Worm (Caenorhabditis elegans): ENCODE data around the gene T04C12.33.

The T04C12.33 gene

ce11 chrV:11095873-11096272, 43.9 kb downstream of the T04C12.33 start, which contains the start of gene Y42A5A.3:
Y42A5A.3 (minus strand) TSS chrV:11095973.
- TF ChIP-seq lin-40 (tag; optimal IDR thresholded peaks at IDR 0.05) (no peak), F49E8.2 (tag; optimal IDR thresholded peaks at IDR 0.05; ENCODE audit: insufficient read depth) (no peak), madf-10 (tag; optimal IDR thresholded peaks at IDR 0.05) (no peak), C06A6.2 (GFP tag; conservative IDR thresholded peaks at IDR 0.05) (no peak), attf-5 (GFP tag; optimal IDR thresholded peaks at IDR 0.05) (no peak), xnd-1 (tag; optimal IDR thresholded peaks at IDR 0.05) (no peak), nfya-1 (tag; optimal IDR thresholded peaks at IDR 0.05; ENCODE audit: borderline replicate concordance, insufficient read depth) (no peak), B0035.1 (tag; optimal IDR thresholded peaks at IDR 0.05) (no peak), nhr-27 (tag; optimal IDR thresholded peaks at IDR 0.05) (no peak)

- no peak for TF ChIP-seq atf-7 (tag; optimal IDR thresholded peaks at IDR 0.05)
- no peak for TF ChIP-seq F55B11.4 (tag; optimal IDR thresholded peaks at IDR 0.05; ENCODE audit: borderline replicate concordance, insufficient read depth)
- no peak for TF ChIP-seq F52B5.7 (tag; optimal IDR thresholded peaks at IDR 0.05)
- TF ChIP-seq snpc-3.4 (tag; optimal IDR thresholded peaks at IDR 0.05): no peak
- TF ChIP-seq B0019.2 (GFP tag; conservative IDR thresholded peaks at IDR 0.05): no peak
- no peak for TF ChIP-seq F57C9.4 (tag; optimal IDR thresholded peaks at IDR 0.05)
- no peak for TF ChIP-seq T26A5.8 (tag; optimal IDR thresholded peaks at IDR 0.05)
- TF ChIP-seq hsf-1 (GFP tag; IDR thresholded peaks at IDR 0.05): no peak
- no peak for TF ChIP-seq rcor-1 (GFP tag; IDR thresholded peaks at IDR 0.05)
- no peak for TF ChIP-seq lin-54 (GFP tag; optimal IDR thresholded peaks at IDR 0.05)
- TF ChIP-seq Y53F4B.3 (GFP tag; IDR thresholded peaks at IDR 0.05): no peak
- TF ChIP-seq let-607 (tag; optimal IDR thresholded peaks at IDR 0.05): no peak
Measured at ce11 chrV:11098599-11098998, 46.6 kb downstream of the T04C12.33 start, which contains the start of gene cdkl-1. cdkl-1 (plus strand) TSS chrV:11098899.
